In genomic region chrII:10304736-10305135, ce11 we compare ENCODE assay signal across 1 worm cellular context.
TF ChIP-seq lines count a peak whose summit lies in the region.
"Not testable (repeated sequence)": the region's sequence is repeated elsewhere in the genome, so short reads cannot be mapped to it uniquely, and the experiment has no call there.

No protein-coding gene starts in this region.

TF ChIP-seq in whole organism, L4 larva, 104 proteins besides CTCF, POLR2A, EP300 and RAD21 (continued from another document):
- TF ChIP-seq daf-16 (GFP tag; optimal IDR thresholded peaks at IDR 0.05; lab: Kevin White, UChicago) (peak in 1 of 2 experiments; percentile 26), vab-7 (GFP tag; IDR thresholded peaks at IDR 0.05; lab: Robert Waterston, UW) (peak; percentile 59; the same call in 1 of the 2 replicates), lim-7 (GFP tag; IDR thresholded peaks at IDR 0.05; lab: Robert Waterston, UW) (peak; percentile 70; the same call in 1 of the 2 replicates), egl-43 (GFP tag; IDR thresholded peaks at IDR 0.05; lab: Robert Waterston, UW) (peak; percentile 88)
- not testable (repeated sequence) for TF ChIP-seq daf-16 (tag; optimal IDR thresholded peaks at IDR 0.05; lab: Kevin White, UChicago)
TF ChIP-seq in whole organism, L4 larva: peak in this region for 18; not testable (repeated sequence) for 86.
